Fruit fly (Drosophila melanogaster) whole organism, pupa: ENCODE results near the gene Pop4.

Source experiments
- CG10348 ChIP-seq: fragments of 200-800 bp; sonication (Bioruptor generic); IDR thresholded peaks from 2 replicates; pipeline ENCODE4 v1.3.6; 2022; ENCODE audit warnings: missing biosample characterization, missing genetic modification characterization
- CG12605 ChIP-seq: fragments of 200-800 bp; sonication (Bioruptor generic); IDR thresholded peaks from 2 replicates; pipeline ENCODE4 v1.3.6; 2022; ENCODE audit warnings: missing biosample characterization, missing genetic modification characterization
- CG13204 ChIP-seq: fragments of 200-800 bp; sonication (Bioruptor generic); optimal IDR thresholded peaks from 2 replicates; lab custom pipeline; 2018; ENCODE audit warnings: missing biosample characterization, mild to moderate bottlenecking, missing genetic modification characterization, moderate library complexity
- CG14655 ChIP-seq: fragments of 200-800 bp; sonication (Bioruptor generic); optimal IDR thresholded peaks from 3 replicates; lab custom pipeline; 2017; ENCODE audit warnings: mild to moderate bottlenecking, missing biosample characterization, missing genetic modification reagents, missing genetic modification characterization
- CG15710 ChIP-seq: fragments of 200-800 bp; sonication (Bioruptor generic); optimal IDR thresholded peaks from 2 replicates; lab custom pipeline; 2018; ENCODE audit warnings: missing biosample characterization, mild to moderate bottlenecking, missing genetic modification characterization, moderate library complexity
- CG17806 ChIP-seq: fragments of 200-800 bp; sonication (Bioruptor generic); optimal IDR thresholded peaks from 2 replicates; lab custom pipeline; 2018; ENCODE audit warnings: missing biosample characterization, mild to moderate bottlenecking, missing genetic modification characterization, moderate library complexity
- CG32121 ChIP-seq: fragments of 200-800 bp; sonication (Bioruptor generic); IDR thresholded peaks from 2 replicates; pipeline ENCODE4 v1.3.6; 2022; ENCODE audit warnings: missing biosample characterization, missing genetic modification characterization
- CG34367 ChIP-seq: fragments of 200-800 bp; sonication (Bioruptor generic); optimal IDR thresholded peaks from 2 replicates; lab custom pipeline; 2018; ENCODE audit warnings: missing biosample characterization, mild to moderate bottlenecking, missing genetic modification characterization
- CG4496 ChIP-seq: fragments of 200-800 bp; sonication (Bioruptor generic); IDR thresholded peaks from 3 replicates; pipeline ENCODE4 v1.3.6; 2022; ENCODE audit warnings: missing biosample characterization, missing genetic modification characterization
- CG8159 ChIP-seq: fragments of 200-800 bp; sonication (Bioruptor generic); optimal IDR thresholded peaks from 3 replicates; lab custom pipeline; 2018; ENCODE audit warnings: missing biosample characterization, mild to moderate bottlenecking, missing genetic modification characterization, moderate library complexity
- CG8301 ChIP-seq: fragments of 200-800 bp; sonication (Bioruptor generic); optimal IDR thresholded peaks from 2 replicates; lab custom pipeline; 2018; ENCODE audit warnings: missing biosample characterization, mild to moderate bottlenecking, missing genetic modification characterization
- CG9948 ChIP-seq: fragments of 200-800 bp; sonication (Bioruptor generic); optimal IDR thresholded peaks from 2 replicates; lab custom pipeline; 2018; ENCODE audit warnings: missing biosample characterization, mild to moderate bottlenecking, missing genetic modification characterization, moderate library complexity
- D1 ChIP-seq: fragments of 200-800 bp; sonication (Bioruptor generic); optimal IDR thresholded peaks from 2 replicates; lab custom pipeline; 2018; ENCODE audit warnings: missing biosample characterization, mild to moderate bottlenecking, missing genetic modification characterization, moderate library complexity
- EcR ChIP-seq: fragments of 200-800 bp; sonication (Bioruptor generic); optimal IDR thresholded peaks from 3 replicates; lab custom pipeline; 2019; ENCODE audit warnings: missing biosample characterization, missing genetic modification characterization, mild to moderate bottlenecking, moderate library complexity, missing genetic modification reagents
- Ets98B ChIP-seq: fragments of 200-800 bp; sonication (Bioruptor generic); IDR thresholded peaks from 2 replicates; pipeline ENCODE4 v1.3.6; 2022; ENCODE audit warnings: missing biosample characterization, missing genetic modification characterization
- Pif1A ChIP-seq: fragments of 200-800 bp; sonication (Bioruptor generic); optimal IDR thresholded peaks from 3 replicates; lab custom pipeline; 2016; ENCODE audit warnings: missing biosample characterization, missing genetic modification characterization
- Pif1B ChIP-seq: fragments of 200-800 bp; sonication (Bioruptor generic); optimal IDR thresholded peaks from 3 replicates; lab custom pipeline; 2016; ENCODE audit warnings: missing biosample characterization, missing genetic modification characterization
- Snoo ChIP-seq: fragments of 200-800 bp; sonication (Bioruptor generic); optimal IDR thresholded peaks from 3 replicates; lab custom pipeline; 2017; ENCODE audit warnings: missing biosample characterization, mild to moderate bottlenecking, missing genetic modification characterization, inconsistent platforms
- fd96Ca ChIP-seq: fragments of 200-800 bp; sonication (Bioruptor generic); IDR thresholded peaks from 3 replicates; pipeline ENCODE4 v1.3.6; 2022; ENCODE audit warnings: missing biosample characterization, missing genetic modification characterization
- gl ChIP-seq: fragments of 200-800 bp; sonication (Bioruptor generic); optimal IDR thresholded peaks from 2 replicates; lab custom pipeline; 2018; ENCODE audit warnings: missing biosample characterization, mild to moderate bottlenecking, missing genetic modification characterization
- rn ChIP-seq: fragments of 200-800 bp; sonication (Bioruptor generic); IDR thresholded peaks from 2 replicates; pipeline ENCODE4 v1.3.6; 2022; ENCODE audit warnings: missing biosample characterization, missing genetic modification characterization

The Pop4 gene

dm6 chr3L:7996364-7996763, 17.9 kb upstream of the Pop4 start:
- TF ChIP-seq CG17806 (no peak), Ets98B (GFP tag; lab: Robert Waterston, UW) (no peak), CG32121 (GFP tag; lab: Robert Waterston, UW) (no peak), CG10348 (GFP tag; lab: Robert Waterston, UW) (no peak), CG4496 (GFP tag; lab: Robert Waterston, UW) (no peak), CG14655 (GFP tag; lab: Kevin White, UChicago) (no peak), CG13204 (GFP tag; lab: Kevin White, UChicago) (no peak), EcR (GFP tag; lab: Kevin White, UChicago) (peak; percentile 49)

- TF ChIP-seq Ets98B (GFP tag; lab: Robert Waterston, UW), result no peak
- no peak for TF ChIP-seq CG32121 (GFP tag; lab: Robert Waterston, UW)
- TF ChIP-seq CG4496 (GFP tag; lab: Robert Waterston, UW), result peak; percentile 54; the same call in 2 of the 3 replicates
- TF ChIP-seq CG34367 (tag; lab: Kevin White, UChicago), result peak; percentile 81
- peak; percentile 55 for TF ChIP-seq Snoo
- 0 out of 3 replicates have a peak, but pooled peaks have one; percentile 53 for TF ChIP-seq fd96Ca (GFP tag; lab: Robert Waterston, UW)
- TF ChIP-seq rn, result no peak
- TF ChIP-seq EcR (GFP tag; lab: Kevin White, UChicago), result peak; percentile 98
- TF ChIP-seq CG15710 (tag; lab: Kevin White, UChicago), result peak; percentile 80
- TF ChIP-seq CG10348 (GFP tag; lab: Robert Waterston, UW), result no peak
- TF ChIP-seq CG14655 (GFP tag; lab: Kevin White, UChicago), result peak; percentile 23
- TF ChIP-seq CG17806, result peak; percentile 42
- peak; percentile 61 for TF ChIP-seq CG9948 (tag; lab: Kevin White, UChicago)
- no peak for TF ChIP-seq D1 (tag; lab: Kevin White, UChicago)
- TF ChIP-seq CG12605 (GFP tag; lab: Robert Waterston, UW), result peak; percentile 22; the same call in 1 of the 2 replicates
- TF ChIP-seq CG13204 (GFP tag; lab: Kevin White, UChicago), result peak; percentile 91
- TF ChIP-seq Pif1A, result peak; percentile 63
- peak; percentile 76 for TF ChIP-seq CG8159 (tag; lab: Kevin White, UChicago)
- TF ChIP-seq Pif1B (GFP tag; lab: Kevin White, UChicago), result peak; percentile 60
- no peak for TF ChIP-seq CG8301 (tag; lab: Kevin White, UChicago)
- peak; percentile 95 for TF ChIP-seq gl (tag; lab: Kevin White, UChicago)
These were observed 15.3 kb upstream of the Pop4 start for dm6 chr3L:7993570-7994319.

- TF ChIP-seq Snoo (no peak), EcR (GFP tag; lab: Kevin White, UChicago) (peak; percentile 95)
These were observed 14.4 kb upstream of the Pop4 start for dm6 chr3L:7992854-7993253.

dm6 chr3L:7990256-7990655, 11.8 kb upstream of the Pop4 start:
- TF ChIP-seq fd96Ca (GFP tag; lab: Robert Waterston, UW), result no peak
- TF ChIP-seq gl (tag; lab: Kevin White, UChicago), result no peak
- peak; percentile 26 for TF ChIP-seq CG14655 (GFP tag; lab: Kevin White, UChicago)
- peak; percentile 75; the same call in 2 of the 3 replicates for TF ChIP-seq CG4496 (GFP tag; lab: Robert Waterston, UW)
- TF ChIP-seq CG8301 (tag; lab: Kevin White, UChicago), result peak; percentile 32
- peak; percentile 27 for TF ChIP-seq Pif1A
- TF ChIP-seq CG17806, result peak; percentile 2

dm6 chr3L:7988828-7989673, 10.6 kb upstream of the Pop4 start:
- TF ChIP-seq gl (tag; lab: Kevin White, UChicago) (peak; percentile 6), Pif1B (GFP tag; lab: Kevin White, UChicago) (peak; percentile 50), CG10348 (GFP tag; lab: Robert Waterston, UW) (no peak), CG34367 (tag; lab: Kevin White, UChicago) (peak; percentile 31), CG8301 (tag; lab: Kevin White, UChicago) (peak; percentile 72), D1 (tag; lab: Kevin White, UChicago) (peak; percentile 55), fd96Ca (GFP tag; lab: Robert Waterston, UW) (no peak), CG9948 (tag; lab: Kevin White, UChicago) (peak; percentile 83), Snoo (no peak), CG17806 (peak; percentile 80), CG8159 (tag; lab: Kevin White, UChicago) (peak; percentile 70), CG15710 (tag; lab: Kevin White, UChicago) (peak; percentile 34), CG13204 (GFP tag; lab: Kevin White, UChicago) (no peak), Ets98B (GFP tag; lab: Robert Waterston, UW) (no peak), Pif1A (peak; percentile 78), rn (no peak), CG4496 (GFP tag; lab: Robert Waterston, UW) (peak; percentile 53; the same call in 2 of the 3 replicates), CG12605 (GFP tag; lab: Robert Waterston, UW) (peak; percentile 43; the same call in 1 of the 2 replicates), CG32121 (GFP tag; lab: Robert Waterston, UW) (no peak), CG14655 (GFP tag; lab: Kevin White, UChicago) (peak; percentile 86), EcR (GFP tag; lab: Kevin White, UChicago) (no peak)
